Worm (Caenorhabditis elegans) whole organism, mixed stage, embryonic: ENCODE measurements around the gene D1086.10.

Experiments
- blmp-1 ChIP-seq: fragments of 150-350 bp; optimal IDR thresholded peaks from 2 replicates; lab custom pipeline; 2014; ENCODE audit warnings: missing biosample characterization, missing genetic modification characterization
- ces-1 ChIP-seq: fragments of 150-350 bp; optimal IDR thresholded peaks from 2 replicates; lab custom pipeline; 2014; ENCODE audit warnings: missing biosample characterization, missing genetic modification reagents, missing genetic modification characterization
- lsy-2 ChIP-seq: fragments of 150-350 bp; optimal IDR thresholded peaks from 2 replicates; lab custom pipeline; 2014; ENCODE audit warnings: missing biosample characterization, missing genetic modification characterization
- nhr-12 ChIP-seq: fragments of 150-350 bp; optimal IDR thresholded peaks from 2 replicates; lab custom pipeline; 2014; ENCODE audit warnings: missing biosample characterization, missing genetic modification characterization

DNA sequence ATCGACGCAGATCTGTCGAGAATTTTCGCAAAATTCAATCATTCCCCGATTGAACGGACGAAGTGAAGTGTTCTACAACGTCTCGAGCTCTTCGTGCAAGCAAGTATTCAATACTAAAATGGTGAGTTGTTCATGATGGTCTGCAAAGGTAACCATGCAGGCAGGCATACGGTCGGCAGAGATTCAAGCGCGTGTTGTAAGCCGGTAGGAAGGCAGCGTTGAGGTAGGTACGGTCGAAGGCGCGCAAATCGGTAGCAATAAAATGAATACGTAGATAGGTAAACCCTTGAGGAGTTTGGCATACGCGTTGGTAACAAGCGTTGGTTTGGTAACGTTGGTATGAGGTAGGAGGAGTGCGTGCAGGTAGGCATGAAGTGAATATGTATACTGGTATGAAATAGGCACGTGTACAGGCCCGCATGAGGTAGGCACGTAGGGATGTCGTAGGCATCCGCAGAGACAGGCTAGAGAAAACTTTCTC is 14.7 kb upstream of the D1086.10 start, which contains the start of gene D1086.17:
- TF ChIP-seq blmp-1 (tag; lab: Kevin White, UChicago) (no peak), ces-1 (no peak), lsy-2 (tag; lab: Kevin White, UChicago) (no peak), nhr-12 (tag; lab: Kevin White, UChicago) (no peak)
